Fruit fly (Drosophila melanogaster) whole organism, embryonic: ENCODE data around the gene CG12784.
A peak's percentile ranks its signal among the peaks of the same experiment; 100 is the strongest.

Experiments
- Atf3 ChIP-seq: fragments of 200-800 bp; sonication (Bioruptor generic); optimal IDR thresholded peaks from 3 replicates; lab custom pipeline; 2016; ENCODE audit warnings: missing biosample characterization, missing genetic modification characterization
- B-H1 ChIP-seq: fragments of 200-800 bp; sonication (Bioruptor generic); IDR thresholded peaks from 3 replicates; pipeline ENCODE4 v1.3.6; 2022; ENCODE audit warnings: missing biosample characterization, missing genetic modification characterization
- C15 ChIP-seq: fragments of 200-800 bp; sonication (Bioruptor generic); IDR thresholded peaks from 3 replicates; pipeline ENCODE4 v1.3.6; 2022; ENCODE audit warnings: missing biosample characterization, missing genetic modification characterization
- CG10274 ChIP-seq: fragments of 200-800 bp; sonication (Bioruptor generic); optimal IDR thresholded peaks from 3 replicates; lab custom pipeline; 2017; ENCODE audit warnings: missing biosample characterization, mild to moderate bottlenecking, missing genetic modification characterization
- CG11696 ChIP-seq: fragments of 200-800 bp; sonication (Bioruptor generic); IDR thresholded peaks from 2 replicates; pipeline ENCODE4 v1.3.6; 2022; ENCODE audit warnings: missing biosample characterization, missing genetic modification characterization
- CG1233 ChIP-seq: fragments of 200-800 bp; sonication (Bioruptor generic); optimal IDR thresholded peaks from 4 replicates; lab custom pipeline; 2018; ENCODE audit warnings: missing biosample characterization, mild to moderate bottlenecking, missing genetic modification characterization
- CG12744 ChIP-seq: fragments of 200-800 bp; sonication (Bioruptor generic); optimal IDR thresholded peaks from 2 replicates; lab custom pipeline; 2016; ENCODE audit warnings: missing biosample characterization, missing genetic modification characterization
- CG14014 ChIP-seq: fragments of 200-800 bp; sonication (Bioruptor generic); IDR thresholded peaks from 2 replicates; pipeline ENCODE4 v1.3.6; 2022; ENCODE audit warnings: missing biosample characterization, missing genetic modification characterization
- CG14860 ChIP-seq: fragments of 200-800 bp; sonication (Bioruptor generic); IDR thresholded peaks from 3 replicates; pipeline ENCODE4 v1.3.6; 2022; ENCODE audit warnings: missing biosample characterization, missing genetic modification characterization; ENCODE audit not compliant: partially characterized antibody
- CG1602 ChIP-seq: fragments of 200-800 bp; sonication (Bioruptor generic); optimal IDR thresholded peaks from 3 replicates; lab custom pipeline; 2016; ENCODE audit warnings: missing biosample characterization, missing genetic modification characterization
- CG2120 ChIP-seq: fragments of 200-800 bp; sonication (Bioruptor generic); optimal IDR thresholded peaks from 3 replicates; lab custom pipeline; 2016; ENCODE audit warnings: missing biosample characterization, missing genetic modification characterization
- CG2199 ChIP-seq: fragments of 200-800 bp; sonication (Bioruptor generic); IDR thresholded peaks from 3 replicates; pipeline ENCODE4 v1.3.6; 2022; ENCODE audit warnings: missing biosample characterization, missing genetic modification characterization
- CG2712 ChIP-seq: fragments of 200-800 bp; optimal IDR thresholded peaks from 3 replicates; lab custom pipeline; 2019; ENCODE audit warnings: missing biosample characterization, mild to moderate bottlenecking, missing genetic modification characterization, moderate library complexity
- CG31441 ChIP-seq: fragments of 200-800 bp; sonication (Bioruptor generic); IDR thresholded peaks from 2 replicates; pipeline ENCODE4 v1.3.6; 2022; ENCODE audit warnings: missing biosample characterization, missing genetic modification characterization
- CG33557 ChIP-seq: fragments of 200-800 bp; sonication (Bioruptor generic); optimal IDR thresholded peaks from 2 replicates; lab custom pipeline; 2019; ENCODE audit warnings: missing biosample characterization, mild to moderate bottlenecking, missing genetic modification characterization, moderate library complexity
- CG4282 ChIP-seq: fragments of 200-800 bp; sonication (Bioruptor generic); optimal IDR thresholded peaks from 2 replicates; lab custom pipeline; 2016; ENCODE audit warnings: missing biosample characterization, missing genetic modification characterization
- CG4617 ChIP-seq: fragments of 200-800 bp; sonication (Bioruptor generic); optimal IDR thresholded peaks from 3 replicates; lab custom pipeline; 2016; ENCODE audit warnings: missing biosample characterization, missing genetic modification characterization, borderline replicate concordance
- CG4707 ChIP-seq: fragments of 200-800 bp; sonication (Bioruptor generic); optimal IDR thresholded peaks from 2 replicates; lab custom pipeline; 2018; ENCODE audit warnings: missing biosample characterization, mild to moderate bottlenecking, missing genetic modification characterization, moderate library complexity
- CG4820 ChIP-seq: fragments of 200-800 bp; sonication (Bioruptor generic); optimal IDR thresholded peaks from 3 replicates; lab custom pipeline; 2016; ENCODE audit warnings: missing biosample characterization, missing genetic modification characterization
- CG4854 ChIP-seq: fragments of 200-800 bp; sonication (Bioruptor generic); optimal IDR thresholded peaks from 2 replicates; lab custom pipeline; 2016; ENCODE audit warnings: missing biosample characterization, missing genetic modification characterization, inconsistent platforms
- CG7786 ChIP-seq: fragments of 200-800 bp; sonication (Bioruptor generic); optimal IDR thresholded peaks from 2 replicates; lab custom pipeline; 2016; ENCODE audit warnings: missing biosample characterization, missing genetic modification characterization
- CG8290 ChIP-seq, 3 experiments: fragments of 200-800 bp; sonication (Bioruptor generic); optimal IDR thresholded peaks; 2 replicates each; lab custom pipeline; 2016 to 2019; ENCODE audit warnings: missing biosample characterization in 3 of 3, missing genetic modification characterization in 3 of 3, mild to moderate bottlenecking in 2 of 3, moderate library complexity in 1 of 3
- Dbx ChIP-seq: fragments of 200-800 bp; sonication (Bioruptor generic); IDR thresholded peaks from 3 replicates; pipeline ENCODE4 v1.3.6; 2022; ENCODE audit warnings: missing biosample characterization, missing genetic modification characterization
- Eip74EF ChIP-seq, 2 experiments: fragments of 200-800 bp in 1 of 2; fragments of >200 bp in 1 of 2; sonication (Bioruptor generic) in 1 of 2; optimal IDR thresholded peaks; 2 replicates each; lab custom pipeline; 2017 to 2019; ENCODE audit warnings: missing biosample characterization in 2 of 2, missing genetic modification characterization in 2 of 2, mild to moderate bottlenecking in 1 of 2, moderate library complexity in 1 of 2
- Fer2 ChIP-seq: fragments of 200-800 bp; sonication (Bioruptor generic); optimal IDR thresholded peaks from 2 replicates; lab custom pipeline; 2018; ENCODE audit warnings: missing biosample characterization, mild to moderate bottlenecking, missing genetic modification characterization, moderate library complexity
- Fer3 ChIP-seq: fragments of 200-800 bp; sonication (Bioruptor generic); optimal IDR thresholded peaks from 2 replicates; lab custom pipeline; 2018; ENCODE audit warnings: missing biosample characterization, mild to moderate bottlenecking, missing genetic modification characterization, moderate library complexity
- Gsc ChIP-seq: fragments of 200-800 bp; sonication (Bioruptor generic); IDR thresholded peaks from 2 replicates; pipeline ENCODE4 v1.3.6; 2022; ENCODE audit warnings: missing biosample characterization, missing genetic modification characterization
- H15 ChIP-seq: fragments of 200-800 bp; sonication (Bioruptor generic); IDR thresholded peaks from 3 replicates; pipeline ENCODE4 v1.3.6; 2022; ENCODE audit warnings: missing biosample characterization, missing genetic modification characterization
- Hey ChIP-seq: fragments of 200-800 bp; sonication (Bioruptor generic); optimal IDR thresholded peaks from 3 replicates; lab custom pipeline; 2018; ENCODE audit warnings: missing biosample characterization, mild to moderate bottlenecking, missing genetic modification characterization
- Hr51 ChIP-seq, 2 experiments: fragments of 200-800 bp; sonication (Bioruptor generic); optimal IDR thresholded peaks; 2 replicates in 1 of 2; 3 replicates in 1 of 2; lab custom pipeline; 2016 to 2018; ENCODE audit warnings: missing biosample characterization in 2 of 2, missing genetic modification characterization in 2 of 2, mild to moderate bottlenecking in 1 of 2, moderate library complexity in 1 of 2
- Myb ChIP-seq: fragments of 200-800 bp; sonication (Bioruptor generic); optimal IDR thresholded peaks from 2 replicates; lab custom pipeline; 2016; ENCODE audit warnings: missing biosample characterization, missing genetic modification characterization
- PHDP ChIP-seq: fragments of 200-800 bp; sonication (Bioruptor generic); optimal IDR thresholded peaks from 3 replicates; lab custom pipeline; 2018; ENCODE audit warnings: missing biosample characterization, mild to moderate bottlenecking, missing genetic modification characterization, moderate library complexity
- Scr ChIP-seq: fragments of 200-800 bp; sonication (Bioruptor generic); IDR thresholded peaks from 2 replicates; pipeline ENCODE4 v1.3.6; 2022; ENCODE audit warnings: missing biosample characterization, missing genetic modification characterization; ENCODE audit not compliant: partially characterized antibody
- Sry-β ChIP-seq: fragments of 200-800 bp; sonication (Bioruptor generic); optimal IDR thresholded peaks from 2 replicates; lab custom pipeline; 2018; ENCODE audit warnings: missing biosample characterization, mild to moderate bottlenecking, missing genetic modification characterization, moderate library complexity
- Stat92E ChIP-seq, 3 experiments: fragments of >200 bp in 2 of 3; fragments of 200-800 bp in 1 of 3; sonication (Bioruptor generic) in 1 of 3; optimal IDR thresholded peaks; 2 replicates each; lab custom pipeline; 2017 to 2019; ENCODE audit warnings: missing biosample characterization in 3 of 3, missing genetic modification characterization in 3 of 3, mild to moderate bottlenecking in 1 of 3, moderate library complexity in 1 of 3
- ab ChIP-seq: fragments of 200-800 bp; sonication (Bioruptor generic); optimal IDR thresholded peaks from 2 replicates; lab custom pipeline; 2016; ENCODE audit warnings: missing biosample characterization, missing genetic modification characterization
- cwo ChIP-seq: fragments of 200-800 bp; sonication (Bioruptor generic); optimal IDR thresholded peaks from 3 replicates; lab custom pipeline; 2017; ENCODE audit warnings: missing biosample characterization, missing genetic modification characterization, mild to moderate bottlenecking, moderate library complexity, missing genetic modification reagents
- fd3F ChIP-seq: fragments of 200-800 bp; sonication (Bioruptor generic); optimal IDR thresholded peaks from 2 replicates; lab custom pipeline; 2018; ENCODE audit warnings: missing biosample characterization, mild to moderate bottlenecking, missing genetic modification characterization, moderate library complexity
- gce ChIP-seq: fragments of 200-800 bp; sonication (Bioruptor generic); IDR thresholded peaks from 3 replicates; pipeline ENCODE4 v1.3.6; 2022; ENCODE audit warnings: missing biosample characterization, missing genetic modification characterization
- hkb ChIP-seq, 2 experiments: fragments of 200-800 bp in 1 of 2; fragments of >200 bp in 1 of 2; sonication (Bioruptor generic) in 1 of 2; IDR thresholded peaks in 1 of 2; optimal IDR thresholded peaks in 1 of 2; 2 replicates each; pipeline versions ENCODE4 v1.3.6 to Lab custom; 2017 to 2022; ENCODE audit warnings: missing biosample characterization in 1 of 2, missing genetic modification characterization in 1 of 2
- mirr ChIP-seq: fragments of 200-800 bp; sonication (Bioruptor generic); optimal IDR thresholded peaks from 3 replicates; lab custom pipeline; 2018; ENCODE audit warnings: missing biosample characterization, mild to moderate bottlenecking, missing genetic modification characterization
- nerfin-1 ChIP-seq: fragments of 200-800 bp; sonication (Bioruptor generic); optimal IDR thresholded peaks from 3 replicates; lab custom pipeline; 2019; ENCODE audit warnings: missing biosample characterization, mild to moderate bottlenecking, missing genetic modification characterization, moderate library complexity
- pfk ChIP-seq: fragments of 200-800 bp; sonication (Bioruptor generic); optimal IDR thresholded peaks from 2 replicates; lab custom pipeline; 2018; ENCODE audit warnings: missing biosample characterization, mild to moderate bottlenecking, missing genetic modification characterization, moderate library complexity
- repo ChIP-seq: fragments of 200-800 bp; sonication (Bioruptor generic); optimal IDR thresholded peaks from 2 replicates; lab custom pipeline; 2016; ENCODE audit warnings: missing biosample characterization, missing genetic modification characterization
- salm ChIP-seq: fragments of 200-800 bp; sonication (Bioruptor generic); optimal IDR thresholded peaks from 2 replicates; lab custom pipeline; 2018; ENCODE audit warnings: missing biosample characterization, mild to moderate bottlenecking, missing genetic modification characterization
- shn ChIP-seq: fragments of 200-800 bp; sonication (Bioruptor generic); optimal IDR thresholded peaks from 3 replicates; lab custom pipeline; 2016; ENCODE audit warnings: missing biosample characterization, missing genetic modification characterization
- tap ChIP-seq: fragments of 200-800 bp; optimal IDR thresholded peaks from 3 replicates; lab custom pipeline; 2019; ENCODE audit warnings: missing biosample characterization, mild to moderate bottlenecking, missing genetic modification characterization, moderate library complexity
- tin ChIP-seq: fragments of 200-800 bp; sonication (Bioruptor generic); optimal IDR thresholded peaks from 3 replicates; lab custom pipeline; 2016; ENCODE audit warnings: missing biosample characterization, missing genetic modification characterization
- usp ChIP-seq: fragments of >200 bp; optimal IDR thresholded peaks from 2 replicates; lab custom pipeline; 2017; ENCODE audit warnings: missing biosample characterization, missing genetic modification characterization

The CG12784 gene

dm6 chr3R:15793372-15793802 is 30.5 kb downstream of the CG12784 start, which contains the start of gene nsl1 (continued):
- TF ChIP-seq Stat92E (GFP tag; optimal IDR thresholded peaks at IDR 0.05; lab: Kevin White, UChicago), result no peak
- no peak for TF ChIP-seq PHDP (tag; lab: Kevin White, UChicago)
- TF ChIP-seq CG2712 (tag; lab: Kevin White, UChicago), result peak; percentile 74
- TF ChIP-seq Atf3 (GFP tag; lab: Kevin White, UChicago), result no peak
- TF ChIP-seq hkb (optimal IDR thresholded peaks at IDR 0.05; lab: Kevin White, UChicago), result peak; percentile 67
- 0 out of 2 replicates have a peak, but pooled peaks have one; percentile 11 for TF ChIP-seq hkb (GFP tag; IDR thresholded peaks at IDR 0.05; lab: Robert Waterston, UW)
- no peak for TF ChIP-seq CG12744 (GFP tag; lab: Kevin White, UChicago)
- TF ChIP-seq ab (GFP tag; lab: Kevin White, UChicago), result peak; percentile 6
- peak; percentile 28 for TF ChIP-seq nerfin-1 (tag; lab: Kevin White, UChicago)
- peak; percentile 33 for TF ChIP-seq mirr (GFP tag; lab: Kevin White, UChicago)
- 0 out of 2 replicates have a peak, but pooled peaks have one; percentile 31 for TF ChIP-seq CG31441
- no peak for TF ChIP-seq Fer3 (tag; lab: Kevin White, UChicago)
- TF ChIP-seq repo (GFP tag; lab: Kevin White, UChicago), result no peak
- no peak for TF ChIP-seq cwo (GFP tag; lab: Kevin White, UChicago)
- TF ChIP-seq CG11696, result no peak
- peak; percentile 21 for TF ChIP-seq Sry-β (GFP tag; lab: Kevin White, UChicago)
- TF ChIP-seq CG4820 (GFP tag; lab: Kevin White, UChicago), result peak; percentile 14
- TF ChIP-seq CG1602 (GFP tag; lab: Kevin White, UChicago), result no peak
- peak; percentile 42 for TF ChIP-seq CG33557 (GFP tag; lab: Kevin White, UChicago)
- TF ChIP-seq B-H1 (GFP tag; lab: Robert Waterston, UW), result no peak
- TF ChIP-seq CG2120, result peak; percentile 14
- no peak for TF ChIP-seq salm (tag; lab: Kevin White, UChicago)
- TF ChIP-seq Fer2 (tag; lab: Kevin White, UChicago), result peak; percentile 12
- TF ChIP-seq Gsc (GFP tag; lab: Robert Waterston, UW), result no peak
- 0 out of 3 replicates have a peak, but pooled peaks have one; percentile 40 for TF ChIP-seq Dbx (GFP tag; lab: Robert Waterston, UW)
- no peak for TF ChIP-seq Hey (tag; lab: Kevin White, UChicago)
- no peak for TF ChIP-seq CG7786 (GFP tag; lab: Kevin White, UChicago)
- no peak for TF ChIP-seq pfk (GFP tag; lab: Kevin White, UChicago)
- no peak for TF ChIP-seq Myb (GFP tag; lab: Kevin White, UChicago)
- peak; percentile 97 for TF ChIP-seq CG14860
- TF ChIP-seq shn, result no peak
- TF ChIP-seq tap (tag; lab: Kevin White, UChicago), result peak; percentile 8
- peak; percentile 34 for TF ChIP-seq tin (GFP tag; lab: Kevin White, UChicago)
- no peak for TF ChIP-seq Eip74EF (GFP tag; optimal IDR thresholded peaks at IDR 0.05; lab: Kevin White, UChicago)
- peak; percentile 98 for TF ChIP-seq Scr
- TF ChIP-seq CG2199 (GFP tag; lab: Robert Waterston, UW), result 0 out of 3 replicates have a peak, but pooled peaks have one; percentile 44
- TF ChIP-seq CG4282 (GFP tag; lab: Kevin White, UChicago), result no peak
- TF ChIP-seq CG4854 (GFP tag; lab: Kevin White, UChicago), result no peak
- TF ChIP-seq Hr51 (GFP tag; optimal IDR thresholded peaks at IDR 0.05; lab: Kevin White, UChicago), result peak in 1 of 2 experiments; percentile 42
- TF ChIP-seq C15 (GFP tag; lab: Robert Waterston, UW), result 0 out of 3 replicates have a peak, but pooled peaks have one; percentile 7
- no peak for TF ChIP-seq CG4707
- no peak for TF ChIP-seq CG10274 (GFP tag; lab: Kevin White, UChicago)
- peak; percentile 40 for TF ChIP-seq CG4617 (GFP tag; lab: Kevin White, UChicago)
- no peak for TF ChIP-seq CG14014 (GFP tag; lab: Robert Waterston, UW)
- peak; percentile 35 for TF ChIP-seq CG8290 (GFP tag; optimal IDR thresholded peaks at IDR 0.05; lab: Kevin White, UChicago)
- peak; percentile 30 to 68 for TF ChIP-seq CG8290 (tag; optimal IDR thresholded peaks at IDR 0.05; lab: Kevin White, UChicago)
- no peak for TF ChIP-seq fd3F (GFP tag; lab: Kevin White, UChicago)
- peak; percentile 11 for TF ChIP-seq CG1233
- no peak for TF ChIP-seq usp (GFP tag; lab: Kevin White, UChicago)
- TF ChIP-seq gce (GFP tag; lab: Robert Waterston, UW), result no peak
- TF ChIP-seq H15 (GFP tag; lab: Robert Waterston, UW), result no peak
